Worm (Caenorhabditis elegans): ENCODE results near the gene paf-2.

Gene paf-2

ce11 chrX:4322847-4323455, 25.4 kb upstream of the paf-2 start:
- TF ChIP-seq fkh-10 (GFP tag; optimal IDR thresholded peaks at IDR 0.05): peak; percentile 76
- no peak for TF ChIP-seq ceh-28 (tag; optimal IDR thresholded peaks at IDR 0.05)
- TF ChIP-seq nhr-237 (tag; optimal IDR thresholded peaks at IDR 0.05): no peak

DNA sequence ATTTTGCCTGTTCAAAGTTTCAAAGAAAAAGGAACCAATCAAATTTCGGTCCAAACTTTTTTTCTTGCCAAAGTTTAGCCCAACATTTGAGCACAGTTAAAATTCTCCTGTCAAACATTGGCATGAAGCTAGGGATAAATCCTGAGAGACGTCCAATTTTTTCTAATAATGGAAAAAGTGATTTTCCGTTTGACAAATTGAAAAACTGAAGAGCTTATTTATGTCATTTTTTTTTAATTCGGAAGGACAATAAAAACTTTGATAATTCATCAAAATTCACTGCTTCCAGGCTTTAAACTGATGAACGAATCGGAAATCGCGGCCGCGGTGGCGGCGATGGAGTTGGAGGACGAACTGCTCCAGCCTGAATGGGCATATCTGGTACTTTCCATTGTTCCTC, 23.0 kb upstream of the paf-2 start, which contains the start of gene dop-6:
Gene dop-6 (plus strand): TSS at position 301 of the 400 bp plus-strand sequence.
- TF ChIP-seq jun-1 (tag; optimal IDR thresholded peaks at IDR 0.05): no peak
- no peak for TF ChIP-seq ceh-82 (tag; optimal IDR thresholded peaks at IDR 0.05)
- TF ChIP-seq nhr-12 (tag; optimal IDR thresholded peaks at IDR 0.05): no peak
- TF ChIP-seq R02D3.7 (tag; optimal IDR thresholded peaks at IDR 0.05): no peak
- no peak for TF ChIP-seq lsy-12 (tag; optimal IDR thresholded peaks at IDR 0.05)
- TF ChIP-seq nfya-1 (tag; optimal IDR thresholded peaks at IDR 0.05; ENCODE audit: insufficient read depth): no peak
- TF ChIP-seq ZK546.5 (tag; optimal IDR thresholded peaks at IDR 0.05): no peak
- no peak for TF ChIP-seq sea-2 (GFP tag; optimal IDR thresholded peaks at IDR 0.05)
- no peak for TF ChIP-seq skn-1 (tag; optimal IDR thresholded peaks at IDR 0.05)
- no peak for TF ChIP-seq unc-62 (GFP tag; optimal IDR thresholded peaks at IDR 0.05)
- TF ChIP-seq nhr-77 (tag; optimal IDR thresholded peaks at IDR 0.05): no peak
- TF ChIP-seq elt-3 (tag; optimal IDR thresholded peaks at IDR 0.05): no peak
- TF ChIP-seq zag-1 (tag; optimal IDR thresholded peaks at IDR 0.05): no peak
- no peak for TF ChIP-seq eor-1 (tag; optimal IDR thresholded peaks at IDR 0.05)
- TF ChIP-seq nhr-11 (tag; optimal IDR thresholded peaks at IDR 0.05): no peak
- no peak for TF ChIP-seq ceh-28 (tag; optimal IDR thresholded peaks at IDR 0.05)
- no peak for TF ChIP-seq ceh-9 (tag; optimal IDR thresholded peaks at IDR 0.05)
- TF ChIP-seq pha-4 (tag; optimal IDR thresholded peaks at IDR 0.05): no peak
- TF ChIP-seq fos-1 (tag; optimal IDR thresholded peaks at IDR 0.05): no peak

ce11 chrX:4317095-4317494, 19.6 kb upstream of the paf-2 start:
- no peak for TF ChIP-seq elt-3 (tag; optimal IDR thresholded peaks at IDR 0.05)
- TF ChIP-seq lsy-12 (tag; optimal IDR thresholded peaks at IDR 0.05): no peak
- no peak for TF ChIP-seq ceh-28 (tag; optimal IDR thresholded peaks at IDR 0.05)
- peak; percentile 97 for TF ChIP-seq fkh-10 (GFP tag; optimal IDR thresholded peaks at IDR 0.05)

- TF ChIP-seq ama-1 (optimal IDR thresholded peaks at IDR 0.05): no peak
- peak; percentile 87 for TF ChIP-seq fkh-10 (GFP tag; optimal IDR thresholded peaks at IDR 0.05)
- no peak for TF ChIP-seq ceh-16 (tag; optimal IDR thresholded peaks at IDR 0.05)
- TF ChIP-seq skn-1 (tag; optimal IDR thresholded peaks at IDR 0.05): no peak
- TF ChIP-seq unc-39 (tag; optimal IDR thresholded peaks at IDR 0.05): no peak
- no peak for TF ChIP-seq aly-2 (tag; optimal IDR thresholded peaks at IDR 0.05)
- TF ChIP-seq nfya-1 (tag; optimal IDR thresholded peaks at IDR 0.05; ENCODE audit: insufficient read depth): no peak
Observed at ce11 chrX:4314939-4315338, 17.4 kb upstream of the paf-2 start.

DNA sequence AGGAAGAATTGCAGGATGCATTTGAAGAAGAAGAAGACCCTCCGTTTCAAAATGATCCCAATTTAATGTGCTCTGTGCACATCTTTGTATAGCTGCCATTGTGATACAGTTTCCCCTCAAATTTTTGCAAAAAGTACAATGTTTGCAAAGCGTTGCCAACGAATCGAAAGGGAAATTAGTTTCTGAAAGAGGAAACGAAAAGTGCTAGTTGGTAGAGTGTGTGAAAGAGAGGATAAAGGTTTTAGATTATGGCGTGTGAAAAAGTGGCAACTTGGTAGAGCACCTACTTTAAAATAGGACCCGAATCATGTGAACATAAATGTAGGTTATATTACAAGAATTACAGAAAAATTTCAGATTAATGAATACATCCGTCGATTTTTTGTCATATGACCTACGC, 14.1 kb upstream of the paf-2 start, which contains the start of gene C52B9.8:
Gene C52B9.8 (minus strand): TSS at position 101 of the 400 bp plus-strand sequence.
- no peak for TF ChIP-seq ama-1 (optimal IDR thresholded peaks at IDR 0.05)
- no peak for TF ChIP-seq zag-1 (tag; optimal IDR thresholded peaks at IDR 0.05)
- no peak for TF ChIP-seq ztf-11 (tag; optimal IDR thresholded peaks at IDR 0.05)
- TF ChIP-seq tbx-2 (tag; optimal IDR thresholded peaks at IDR 0.05): no peak
- no peak for TF ChIP-seq fkh-2 (tag; optimal IDR thresholded peaks at IDR 0.05)
- no peak for TF ChIP-seq nhr-67 (tag; optimal IDR thresholded peaks at IDR 0.05)
- TF ChIP-seq nhr-12 (tag; optimal IDR thresholded peaks at IDR 0.05): no peak
- TF ChIP-seq ceh-82 (tag; optimal IDR thresholded peaks at IDR 0.05): no peak
- TF ChIP-seq nhr-77 (tag; optimal IDR thresholded peaks at IDR 0.05): no peak
- no peak for TF ChIP-seq nhr-76 (tag; optimal IDR thresholded peaks at IDR 0.05)
- TF ChIP-seq nhr-28 (tag; optimal IDR thresholded peaks at IDR 0.05): no peak
- no peak for TF ChIP-seq R02D3.7 (tag; optimal IDR thresholded peaks at IDR 0.05)
- no peak for TF ChIP-seq hmg-11 (tag; optimal IDR thresholded peaks at IDR 0.05)
- no peak for TF ChIP-seq nhr-11 (tag; optimal IDR thresholded peaks at IDR 0.05)
- TF ChIP-seq nhr-23 (tag; optimal IDR thresholded peaks at IDR 0.05): no peak
- no peak for TF ChIP-seq egl-27 (tag; optimal IDR thresholded peaks at IDR 0.05)
- no peak for TF ChIP-seq lin-15B (tag; optimal IDR thresholded peaks at IDR 0.05)
